Worm (Caenorhabditis elegans) whole organism, late embryonic: ENCODE results near the gene ZK809.5.

ENCODE experiments used
- C38D4.7 ChIP-seq: fragments of 200-800 bp; sonication (Bioruptor generic); optimal IDR thresholded peaks from 2 replicates; lab custom pipeline; 2018; ENCODE audit warnings: mild to moderate bottlenecking, missing genetic modification characterization, moderate library complexity, missing compliant biosample characterization
- T23F11.4 ChIP-seq: fragments of 200-800 bp; sonication (Bioruptor generic); optimal IDR thresholded peaks from 2 replicates; lab custom pipeline; 2018; ENCODE audit warnings: mild to moderate bottlenecking, missing genetic modification characterization, missing compliant biosample characterization
- Y22D7AL.16 ChIP-seq: sonication (generic microtip); optimal IDR thresholded peaks from 2 replicates; lab custom pipeline; 2016; ENCODE audit warnings: missing genetic modification characterization, missing compliant biosample characterization
- ahr-1 ChIP-seq: sonication (generic microtip); optimal IDR thresholded peaks from 2 replicates; lab custom pipeline; 2016; ENCODE audit warnings: missing genetic modification characterization, missing compliant biosample characterization
- ama-1 ChIP-seq: fragments of 150-350 bp; optimal IDR thresholded peaks from 2 replicates; lab custom pipeline; 2014
- ceh-18 ChIP-seq: sonication (generic microtip); optimal IDR thresholded peaks from 2 replicates; lab custom pipeline; 2016; ENCODE audit warnings: missing genetic modification characterization, missing compliant biosample characterization
- ceh-2 ChIP-seq: sonication (generic microtip); optimal IDR thresholded peaks from 2 replicates; lab custom pipeline; 2016; ENCODE audit warnings: missing genotype, missing genetic modification characterization, missing compliant biosample characterization
- ceh-22 ChIP-seq: sonication (generic microtip); optimal IDR thresholded peaks from 2 replicates; lab custom pipeline; 2017; ENCODE audit warnings: missing biosample characterization, missing genetic modification characterization
- ceh-24 ChIP-seq: sonication (generic microtip); optimal IDR thresholded peaks from 2 replicates; lab custom pipeline; 2016; ENCODE audit warnings: mild to moderate bottlenecking, missing genetic modification characterization, missing compliant biosample characterization
- ceh-31 ChIP-seq: sonication (generic microtip); optimal IDR thresholded peaks from 2 replicates; lab custom pipeline; 2016; ENCODE audit warnings: missing genetic modification characterization, missing compliant biosample characterization
- ceh-34 ChIP-seq: sonication (generic microtip); optimal IDR thresholded peaks from 2 replicates; lab custom pipeline; 2016; ENCODE audit warnings: mild to moderate bottlenecking, missing genetic modification characterization, missing compliant biosample characterization
- ceh-45 ChIP-seq: fragments of 200-800 bp; sonication (Bioruptor generic); IDR thresholded peaks from 2 replicates; pipeline ENCODE4 v1.3.6; 2022; ENCODE audit warnings: missing genetic modification reagents, missing genetic modification characterization, missing compliant biosample characterization
- ceh-9 ChIP-seq: sonication (generic microtip); optimal IDR thresholded peaks from 2 replicates; lab custom pipeline; 2016; ENCODE audit warnings: mild to moderate bottlenecking, missing genetic modification characterization, inconsistent platforms, missing compliant biosample characterization
- dmd-4 ChIP-seq: sonication (generic microtip); optimal IDR thresholded peaks from 2 replicates; lab custom pipeline; 2016; ENCODE audit warnings: borderline replicate concordance, missing genetic modification characterization, missing compliant biosample characterization
- dve-1 ChIP-seq: sonication (generic microtip); optimal IDR thresholded peaks from 2 replicates; lab custom pipeline; 2017; ENCODE audit warnings: antibody characterized with exemption, mild to moderate bottlenecking, missing genetic modification characterization, missing compliant biosample characterization
- elt-2 ChIP-seq: sonication (generic microtip); optimal IDR thresholded peaks from 2 replicates; lab custom pipeline; 2016; ENCODE audit warnings: missing genetic modification reagents, missing genetic modification characterization, missing compliant biosample characterization
- elt-4 ChIP-seq: sonication (generic microtip); optimal IDR thresholded peaks from 2 replicates; lab custom pipeline; 2016; ENCODE audit warnings: missing genetic modification characterization, missing compliant biosample characterization
- ets-4 ChIP-seq: sonication (generic microtip); optimal IDR thresholded peaks from 2 replicates; lab custom pipeline; 2016; ENCODE audit warnings: missing genetic modification characterization, missing compliant biosample characterization
- eyg-1 ChIP-seq: sonication (generic microtip); optimal IDR thresholded peaks from 2 replicates; lab custom pipeline; 2016; ENCODE audit warnings: missing genotype, missing genetic modification characterization, missing compliant biosample characterization
- fax-1 ChIP-seq: sonication (generic microtip); optimal IDR thresholded peaks from 2 replicates; lab custom pipeline; 2016; ENCODE audit warnings: missing genotype, missing genetic modification characterization, missing compliant biosample characterization
- fkh-10 ChIP-seq: fragments of 150-350 bp; optimal IDR thresholded peaks from 2 replicates; lab custom pipeline; 2014; ENCODE audit warnings: missing biosample characterization, missing genetic modification reagents, missing genetic modification characterization
- fkh-6 ChIP-seq: sonication (generic microtip); optimal IDR thresholded peaks from 2 replicates; lab custom pipeline; 2016; ENCODE audit warnings: missing genetic modification characterization, missing compliant biosample characterization
- hlh-13 ChIP-seq: fragments of 200-800 bp; sonication (Bioruptor generic); optimal IDR thresholded peaks from 2 replicates; lab custom pipeline; 2018; ENCODE audit warnings: mild to moderate bottlenecking, missing genetic modification characterization, missing compliant biosample characterization
- hlh-6 ChIP-seq: sonication (generic microtip); optimal IDR thresholded peaks from 2 replicates; lab custom pipeline; 2016; ENCODE audit warnings: missing genotype, missing genetic modification characterization, missing compliant biosample characterization
- lin-11 ChIP-seq: fragments of 200-800 bp; sonication (Bioruptor generic); optimal IDR thresholded peaks from 2 replicates; lab custom pipeline; 2018; ENCODE audit warnings: mild to moderate bottlenecking, missing genetic modification characterization, missing compliant biosample characterization
- madf-2 ChIP-seq: sonication (generic microtip); optimal IDR thresholded peaks from 2 replicates; lab custom pipeline; 2017; ENCODE audit warnings: missing genetic modification characterization, missing compliant biosample characterization
- mec-3 ChIP-seq: sonication (generic microtip); optimal IDR thresholded peaks from 2 replicates; lab custom pipeline; 2016; ENCODE audit warnings: borderline replicate concordance, missing genetic modification characterization, missing compliant biosample characterization
- nhr-11 ChIP-seq: fragments of 150-350 bp; optimal IDR thresholded peaks from 2 replicates; lab custom pipeline; 2014; ENCODE audit warnings: missing biosample characterization, missing genetic modification characterization
- pat-9 ChIP-seq: fragments of 200-800 bp; sonication (Bioruptor generic); optimal IDR thresholded peaks from 2 replicates; lab custom pipeline; 2018; ENCODE audit warnings: mild to moderate bottlenecking, missing genetic modification characterization, moderate library complexity, missing compliant biosample characterization
- pax-1 ChIP-seq: fragments of 150-350 bp; optimal IDR thresholded peaks from 2 replicates; lab custom pipeline; 2014; ENCODE audit warnings: missing biosample characterization, missing genetic modification characterization
- pros-1 ChIP-seq: fragments of 150-350 bp; optimal IDR thresholded peaks from 2 replicates; lab custom pipeline; 2014; ENCODE audit warnings: missing biosample characterization, missing genetic modification reagents, missing genetic modification characterization
- ref-2 ChIP-seq: sonication (generic microtip); optimal IDR thresholded peaks from 2 replicates; lab custom pipeline; 2016; ENCODE audit warnings: missing genetic modification characterization, missing compliant biosample characterization
- sdc-2 ChIP-seq: sonication (generic microtip); optimal IDR thresholded peaks from 2 replicates; lab custom pipeline; 2016; ENCODE audit warnings: missing genotype, missing genetic modification characterization, missing compliant biosample characterization
- sox-2 ChIP-seq: fragments of 200-800 bp; sonication (Bioruptor generic); IDR thresholded peaks from 2 replicates; pipeline ENCODE4 v1.3.6; 2022; ENCODE audit warnings: missing genetic modification reagents, missing genetic modification characterization, missing compliant biosample characterization
- sox-4 ChIP-seq: sonication (generic microtip); optimal IDR thresholded peaks from 2 replicates; lab custom pipeline; 2017; ENCODE audit warnings: mild to moderate bottlenecking, missing genetic modification characterization, inconsistent platforms, missing compliant biosample characterization
- tbx-2 ChIP-seq: sonication (generic microtip); optimal IDR thresholded peaks from 2 replicates; lab custom pipeline; 2016; ENCODE audit warnings: missing genetic modification characterization, missing compliant biosample characterization
- unc-3 ChIP-seq, 2 experiments: fragments of 200-800 bp in 1 of 2; sonication (Bioruptor generic) in 1 of 2; sonication (generic microtip) in 1 of 2; conservative IDR thresholded peaks in 1 of 2; optimal IDR thresholded peaks in 1 of 2; 2 replicates each; pipeline versions ENCODE4 v1.3.6 to Lab custom; 2016 to 2022; ENCODE audit warnings: missing compliant biosample characterization in 2 of 2, missing genetic modification characterization in 2 of 2, missing genetic modification reagents in 1 of 2
- unc-42 ChIP-seq: sonication (generic microtip); optimal IDR thresholded peaks from 2 replicates; lab custom pipeline; 2016; ENCODE audit warnings: missing genotype, missing genetic modification characterization, missing compliant biosample characterization
- unc-55 ChIP-seq: sonication (generic microtip); optimal IDR thresholded peaks from 2 replicates; lab custom pipeline; 2017; ENCODE audit warnings: missing biosample characterization, missing genetic modification reagents, missing genetic modification characterization
- unc-86 ChIP-seq: sonication (generic microtip); optimal IDR thresholded peaks from 2 replicates; lab custom pipeline; 2016; ENCODE audit warnings: missing genetic modification characterization, missing compliant biosample characterization
- ztf-16 ChIP-seq: sonication (generic microtip); optimal IDR thresholded peaks from 2 replicates; lab custom pipeline; 2017; ENCODE audit warnings: missing genetic modification characterization, missing compliant biosample characterization

The ZK809.5 gene

ce11 chrIV:11651965-11652453 lies 4.5 kb upstream of the ZK809.5 start, which contains the start of the genes acl-3 and ndub-6:
TSS of gene acl-3 (minus strand) at chrIV:11652023.
TSS of gene ndub-6 (plus strand) at chrIV:11652403.
- no peak for TF ChIP-seq hlh-13 (GFP tag; lab: Kevin White, UChicago)
- no peak for TF ChIP-seq unc-3 (GFP tag; conservative IDR thresholded peaks at IDR 0.05; lab: Robert Waterston, UW)
- no peak for TF ChIP-seq unc-3 (tag; optimal IDR thresholded peaks at IDR 0.05; lab: Kevin White, UChicago)
- no peak for TF ChIP-seq unc-42 (tag; lab: Kevin White, UChicago)
- TF ChIP-seq ceh-22, result no peak
- no peak for TF ChIP-seq lin-11
- no peak for TF ChIP-seq dmd-4 (tag; lab: Kevin White, UChicago)
- no peak for TF ChIP-seq C38D4.7 (GFP tag; lab: Kevin White, UChicago)
- no peak for TF ChIP-seq ets-4 (tag; lab: Kevin White, UChicago)
- TF ChIP-seq ceh-45 (GFP tag; lab: Robert Waterston, UW), result no peak
- no peak for TF ChIP-seq nhr-11 (tag; lab: Kevin White, UChicago)
- no peak for TF ChIP-seq ceh-34 (tag; lab: Kevin White, UChicago)
- TF ChIP-seq Y22D7AL.16 (tag; lab: Kevin White, UChicago), result no peak
- no peak for TF ChIP-seq mec-3 (tag; lab: Kevin White, UChicago)
- no peak for TF ChIP-seq ama-1 (lab: Kevin White, UChicago)
- TF ChIP-seq eyg-1 (tag; lab: Kevin White, UChicago), result no peak
- no peak for TF ChIP-seq elt-4 (tag; lab: Kevin White, UChicago)
- TF ChIP-seq ceh-31 (tag; lab: Kevin White, UChicago), result no peak
- TF ChIP-seq ceh-18 (tag; lab: Kevin White, UChicago), result no peak
- TF ChIP-seq hlh-6 (tag; lab: Kevin White, UChicago), result no peak
- no peak for TF ChIP-seq elt-2 (tag; lab: Kevin White, UChicago)

ce11 chrIV:11655370-11655769 lies 1.2 kb upstream of the ZK809.5 start, which contains the start of gene ent-1:
TSS of gene ent-1 (minus strand) at chrIV:11655470.
- TF ChIP-seq fkh-6 (tag; lab: Kevin White, UChicago) (no peak), elt-2 (tag; lab: Kevin White, UChicago) (no peak), ceh-2 (tag; lab: Kevin White, UChicago) (no peak), ztf-16 (tag; lab: Kevin White, UChicago) (no peak), ceh-24 (tag; lab: Kevin White, UChicago) (no peak), fkh-10 (GFP tag; lab: Kevin White, UChicago) (no peak), unc-86 (tag; lab: Kevin White, UChicago) (no peak), unc-3 (GFP tag; conservative IDR thresholded peaks at IDR 0.05; lab: Robert Waterston, UW) (no peak), unc-3 (tag; optimal IDR thresholded peaks at IDR 0.05; lab: Kevin White, UChicago) (no peak), pax-1 (no peak), sox-4 (no peak)

ce11 chrIV:11659794-11660312 lies 3.3 kb downstream of the ZK809.5 start, which contains the start of gene ZK792.1:
TSS of gene ZK792.1 (plus strand) at chrIV:11659844.
- TF ChIP-seq dve-1 (tag; lab: Kevin White, UChicago) (no peak), sox-2 (no peak), fax-1 (tag; lab: Kevin White, UChicago) (no peak), sdc-2 (no peak), T23F11.4 (GFP tag; lab: Kevin White, UChicago) (no peak), sox-4 (no peak), pat-9 (tag; lab: Kevin White, UChicago) (no peak), pros-1 (tag; lab: Kevin White, UChicago) (no peak), ahr-1 (no peak), hlh-6 (tag; lab: Kevin White, UChicago) (no peak), ref-2 (tag; lab: Kevin White, UChicago) (no peak), tbx-2 (tag; lab: Kevin White, UChicago) (no peak), ceh-9 (no peak), unc-3 (GFP tag; conservative IDR thresholded peaks at IDR 0.05; lab: Robert Waterston, UW) (no peak), unc-3 (tag; optimal IDR thresholded peaks at IDR 0.05; lab: Kevin White, UChicago) (no peak), madf-2 (tag; lab: Kevin White, UChicago) (no peak), unc-55 (GFP tag; lab: Kevin White, UChicago) (no peak), ceh-45 (GFP tag; lab: Robert Waterston, UW) (no peak)
